Worm (Caenorhabditis elegans): ENCODE measurements around the gene C25F9.10.

ce11 chrV:19431036-19431435 lies 25.5 kb downstream of the C25F9.10 start, which contains the start of gene srw-85:
- TF ChIP-seq syd-9 (tag; optimal IDR thresholded peaks at IDR 0.05) (no peak), hlh-13 (GFP tag; optimal IDR thresholded peaks at IDR 0.05) (no peak), ceh-34 (tag; optimal IDR thresholded peaks at IDR 0.05) (no peak), pqm-1 (tag; optimal IDR thresholded peaks at IDR 0.05) (no peak), pag-3 (tag; optimal IDR thresholded peaks at IDR 0.05; ENCODE audit: borderline replicate concordance) (no peak), nfya-1 (tag; optimal IDR thresholded peaks at IDR 0.05) (no peak), rnt-1 (tag; optimal IDR thresholded peaks at IDR 0.05) (no peak), K09A11.1 (tag; optimal IDR thresholded peaks at IDR 0.05; ENCODE audit: insufficient read depth) (no peak), unc-3 (GFP tag; conservative IDR thresholded peaks at IDR 0.05) (no peak), unc-3 (tag; optimal IDR thresholded peaks at IDR 0.05) (no peak), fkh-6 (tag; optimal IDR thresholded peaks at IDR 0.05) (no peak), nhr-11 (tag; optimal IDR thresholded peaks at IDR 0.05) (no peak)
